Fruit fly (Drosophila melanogaster): ENCODE measurements around the gene aly.
A peak's percentile ranks its signal among the peaks of the same experiment; 100 is the strongest.

Gene aly

DNA sequence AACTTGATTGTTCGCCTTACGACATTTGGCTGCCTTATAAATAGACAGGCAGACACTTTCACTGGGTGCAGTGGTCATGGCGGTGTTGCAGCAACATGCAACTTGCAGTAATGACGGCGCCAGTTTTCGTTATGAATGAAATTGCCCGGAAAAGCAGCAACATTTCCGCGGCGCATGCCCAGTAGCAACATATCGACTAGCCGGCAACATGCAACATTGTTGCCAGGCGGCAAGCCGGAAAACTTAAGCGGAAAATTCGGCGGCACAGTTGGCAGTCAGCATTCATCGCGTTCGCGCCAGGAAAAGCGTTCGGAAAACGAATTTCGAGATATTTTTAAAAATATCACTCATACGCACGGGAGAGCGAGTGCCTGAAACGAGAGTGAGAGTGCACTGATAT lies 24.9 kb downstream of the aly start, which contains the start of gene FMRFaR:
Gene FMRFaR, plus strand, starts transcription at position 272 of the 400 bp plus-strand sequence.
- no peak for TF ChIP-seq bab2 (GFP tag; optimal IDR thresholded peaks at IDR 0.05)
- TF ChIP-seq chm (GFP tag; IDR thresholded peaks at IDR 0.05) = peak; percentile 15; the same call in 1 of the 2 replicates
- peak; percentile 99 for TF ChIP-seq CG11504 (tag; optimal IDR thresholded peaks at IDR 0.05)
- TF ChIP-seq Dad (GFP tag; optimal IDR thresholded peaks at IDR 0.05) = no peak
- TF ChIP-seq CG32532 (GFP tag; IDR thresholded peaks at IDR 0.05) = 0 out of 2 replicates have a peak, but pooled peaks have one; percentile 27

DNA sequence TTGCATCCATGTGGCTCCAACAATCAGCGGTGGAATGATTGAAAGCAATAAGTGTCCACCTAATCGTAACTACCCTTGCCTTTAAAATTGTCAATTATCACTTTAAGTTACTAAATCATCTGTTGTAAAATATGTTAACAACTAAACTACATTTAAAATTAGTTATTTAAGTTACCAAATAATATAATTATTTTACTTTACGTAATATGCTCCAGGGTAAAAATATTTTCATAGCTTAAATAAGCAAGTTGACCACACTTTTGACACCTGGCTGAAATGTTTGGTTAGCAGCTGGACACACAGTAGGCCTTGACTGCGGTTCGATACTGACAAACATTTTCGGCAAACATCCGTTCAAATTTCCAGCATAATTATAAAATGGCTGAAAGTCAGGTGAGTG lies 31.4 kb downstream of the aly start, which contains the start of gene CG2113:
Gene CG2113, plus strand, starts transcription at position 301 of the 400 bp plus-strand sequence.
- TF ChIP-seq CG11560 (tag; IDR thresholded peaks at IDR 0.05) = no peak

dm6 chr3L:2987749-2988148 lies 38.6 kb downstream of the aly start:
- peak; percentile 46; the same call in 1 of the 3 replicates for TF ChIP-seq dysf (GFP tag; IDR thresholded peaks at IDR 0.05)
- no peak for TF ChIP-seq ssp (GFP tag; IDR thresholded peaks at IDR 0.05)
- TF ChIP-seq insv (GFP tag; optimal IDR thresholded peaks at IDR 0.05) = no peak
- no peak for TF ChIP-seq tin (GFP tag; optimal IDR thresholded peaks at IDR 0.05)
- TF ChIP-seq Hr3 (GFP tag; optimal IDR thresholded peaks at IDR 0.05) = no peak
- 0 out of 2 replicates have a peak, but pooled peaks have one; percentile 27 for TF ChIP-seq CG6689 (GFP tag; IDR thresholded peaks at IDR 0.05)
- no peak for TF ChIP-seq CG17359 (tag; optimal IDR thresholded peaks at IDR 0.05)
- TF ChIP-seq Oli (tag; optimal IDR thresholded peaks at IDR 0.05) = no peak
- no peak for TF ChIP-seq seq (GFP tag; IDR thresholded peaks at IDR 0.05)
- TF ChIP-seq jumu (GFP tag; optimal IDR thresholded peaks at IDR 0.05) = no peak
- TF ChIP-seq Mad (GFP tag; optimal IDR thresholded peaks at IDR 0.05) = no peak
- TF ChIP-seq dmrt11E (tag; optimal IDR thresholded peaks at IDR 0.05) = no peak
- no peak for TF ChIP-seq CHES-1-like (GFP tag; optimal IDR thresholded peaks at IDR 0.05)
- TF ChIP-seq gcm (GFP tag; optimal IDR thresholded peaks at IDR 0.05) = no peak
- no peak for TF ChIP-seq Scr (GFP tag; IDR thresholded peaks at IDR 0.05; ENCODE audit: partially characterized antibody)
- TF ChIP-seq YL-1 (GFP tag; optimal IDR thresholded peaks at IDR 0.05) = no peak
- no peak for TF ChIP-seq Ssrp (tag; optimal IDR thresholded peaks at IDR 0.05)
- no peak for TF ChIP-seq CG3163 (GFP tag; optimal IDR thresholded peaks at IDR 0.05)
- no peak for TF ChIP-seq CG16815 (GFP tag; optimal IDR thresholded peaks at IDR 0.05)
- TF ChIP-seq HLH3B (GFP tag; IDR thresholded peaks at IDR 0.05) = 0 out of 2 replicates have a peak, but pooled peaks have one; percentile 8
- TF ChIP-seq bbx (GFP tag; IDR thresholded peaks at IDR 0.05; ENCODE audit: partially characterized antibody) = no peak
- TF ChIP-seq slbo (GFP tag; IDR thresholded peaks at IDR 0.05) = no peak
- TF ChIP-seq hth (optimal IDR thresholded peaks at IDR 0.05) = no peak
- no peak for TF ChIP-seq row (GFP tag; IDR thresholded peaks at IDR 0.05)
- TF ChIP-seq Ptx1 (GFP tag; IDR thresholded peaks at IDR 0.05) = 0 out of 2 replicates have a peak, but pooled peaks have one; percentile 26
- TF ChIP-seq pan (optimal IDR thresholded peaks at IDR 0.05) = no peak
- peak in 1 of 2 experiments; percentile 27 for TF ChIP-seq pan (GFP tag; optimal IDR thresholded peaks at IDR 0.05 in 1 of 2, IDR thresholded peaks at IDR 0.05 in 1 of 2)
- no peak for TF ChIP-seq crc (GFP tag; optimal IDR thresholded peaks at IDR 0.05)
- no peak for TF ChIP-seq ap (GFP tag; IDR thresholded peaks at IDR 0.05)
- 0 out of 2 replicates have a peak, but pooled peaks have one; percentile 19 for TF ChIP-seq Rfx (GFP tag; IDR thresholded peaks at IDR 0.05)
- TF ChIP-seq ttk (GFP tag; IDR thresholded peaks at IDR 0.05) = 0 out of 2 replicates have a peak, but pooled peaks have one; percentile 6
- TF ChIP-seq amos (GFP tag; IDR thresholded peaks at IDR 0.05; ENCODE audit: partially characterized antibody) = no peak
- TF ChIP-seq trem (tag; optimal IDR thresholded peaks at IDR 0.05) = no peak
- peak; percentile 54 for TF ChIP-seq lab (GFP tag; optimal IDR thresholded peaks at IDR 0.05)
- TF ChIP-seq crp (GFP tag; optimal IDR thresholded peaks at IDR 0.05) = no peak
- TF ChIP-seq Dfd (GFP tag; optimal IDR thresholded peaks at IDR 0.05) = no peak
- peak; percentile 45 for TF ChIP-seq CG18599 (GFP tag; optimal IDR thresholded peaks at IDR 0.05)
- no peak for TF ChIP-seq CG10274 (GFP tag; optimal IDR thresholded peaks at IDR 0.05)
- TF ChIP-seq CG13894 (tag; optimal IDR thresholded peaks at IDR 0.05) = no peak
- 0 out of 2 replicates have a peak, but pooled peaks have one; percentile 15 for TF ChIP-seq Ada2b (GFP tag; IDR thresholded peaks at IDR 0.05)
- TF ChIP-seq CG5245 (GFP tag; optimal IDR thresholded peaks at IDR 0.05) = no peak

Data from whole organism, embryonic.